Worm (Caenorhabditis elegans) whole organism, mixed stage, embryonic: ENCODE measurements around the gene prx-5.

Experiments
- mab-5 ChIP-seq: fragments of 150-350 bp; optimal IDR thresholded peaks from 2 replicates; lab custom pipeline; 2014; ENCODE audit warnings: missing biosample characterization, missing genetic modification characterization
- nhr-237 ChIP-seq: fragments of 150-350 bp; optimal IDR thresholded peaks from 2 replicates; lab custom pipeline; 2014; ENCODE audit warnings: missing biosample characterization, missing genetic modification characterization
- sem-2 ChIP-seq: fragments of 200-800 bp; sonication (Bioruptor generic); optimal IDR thresholded peaks from 2 replicates; lab custom pipeline; 2018; ENCODE audit warnings: mild to moderate bottlenecking, missing genetic modification characterization, missing compliant biosample characterization

DNA sequence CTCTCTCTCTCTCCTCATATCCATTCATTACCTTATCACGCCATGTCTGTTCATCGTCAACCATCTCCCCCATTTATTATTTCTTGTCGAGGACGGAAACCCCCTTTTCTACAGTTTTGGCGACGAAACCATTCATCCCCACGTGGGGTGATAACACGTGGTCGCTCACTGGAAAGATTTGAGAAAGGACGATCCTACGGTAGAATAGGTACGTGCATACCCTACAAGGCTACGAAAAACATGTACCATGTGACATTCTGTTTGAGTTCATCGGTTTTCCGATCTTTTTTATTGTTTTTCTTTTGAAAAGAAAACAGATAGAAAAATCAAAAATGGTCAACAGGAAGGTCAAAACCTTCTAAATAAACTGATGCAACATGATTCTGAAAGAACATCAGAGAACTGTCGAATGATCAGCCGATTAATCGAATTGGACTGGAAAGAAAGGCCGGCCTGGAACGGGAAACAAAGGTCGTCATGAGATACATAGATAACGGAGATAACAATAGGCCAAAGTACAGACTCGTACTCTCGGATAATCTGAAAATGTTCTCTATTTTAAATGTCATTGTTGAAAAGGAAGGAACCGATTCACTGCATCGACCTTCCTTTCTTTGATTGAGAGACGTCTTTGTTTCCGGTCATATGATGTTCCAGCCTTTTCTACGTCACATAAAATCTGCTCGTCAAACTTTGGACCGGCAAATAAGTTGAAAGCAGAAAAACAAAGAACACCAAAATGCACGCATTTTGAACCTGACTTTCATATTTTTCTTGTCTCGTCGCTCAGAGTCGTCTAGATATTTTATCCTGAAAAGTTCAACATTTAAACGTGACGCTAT lies 37.6 kb downstream of the prx-5 start:
- TF ChIP-seq mab-5: no peak
- TF ChIP-seq sem-2: no peak
- TF ChIP-seq nhr-237: no peak
